Fruit fly (Drosophila melanogaster) S2 (cell line): ENCODE data around the gene CG14452.

Source experiments
- CG8478 ChIP-seq: fragments of >200 bp; optimal IDR thresholded peaks from 2 replicates; lab custom pipeline; 2018
- CTCF ChIP-seq, 2 experiments: fragments of >200 bp; optimal IDR thresholded peaks; 2 replicates each; lab custom pipeline; 2018

- TF ChIP-seq CG8478 (lab: Kevin White, UChicago) (no peak), CTCF (optimal IDR thresholded peaks at IDR 0.05; lab: Kevin White, UChicago) (no peak)
Observed at dm6 chr3L:22686987-22687386, 8.8 kb upstream of the CG14452 start, which contains the start of the genes CG14455 and CG14456.
